Worm (Caenorhabditis elegans) whole organism, late embryonic: ENCODE data around the gene arrd-18.

Experiments used
- ceh-14 ChIP-seq: sonication (generic microtip); optimal IDR thresholded peaks from 2 replicates; lab custom pipeline; 2016; ENCODE audit warnings: missing genotype, missing genetic modification characterization, missing compliant biosample characterization
- nhr-11 ChIP-seq: fragments of 150-350 bp; optimal IDR thresholded peaks from 2 replicates; lab custom pipeline; 2014; ENCODE audit warnings: missing biosample characterization, missing genetic modification characterization

ce11 chrV:3344001-3344400 lies 32.1 kb upstream of the arrd-18 start:
- TF ChIP-seq ceh-14 (tag; lab: Kevin White, UChicago) (no peak), nhr-11 (no peak)
